Worm (Caenorhabditis elegans) whole organism, midembryonic: ENCODE results near the gene ZK593.3.

Experiments used
- flt-1 ChIP-seq: fragments of 200-800 bp; sonication (Bioruptor generic); IDR thresholded peaks from 2 replicates; pipeline ENCODE4 v1.3.6; 2022; ENCODE audit warnings: missing genetic modification characterization, missing compliant biosample characterization
- ref-1 ChIP-seq: fragments of 200-800 bp; sonication (Bioruptor generic); conservative IDR thresholded peaks from 2 replicates; pipeline ENCODE4 v1.3.6; 2022; ENCODE audit warnings: missing genetic modification reagents, missing genetic modification characterization, missing compliant biosample characterization

ce11 chrIV:10884263-10884662, 31.2 kb upstream of the ZK593.3 start, which contains the start of gene F13E9.5:
- no peak for TF ChIP-seq ref-1 (GFP tag; lab: Robert Waterston, UW)
- no peak for TF ChIP-seq flt-1 (GFP tag; lab: Robert Waterston, UW)
